Worm (Caenorhabditis elegans) whole organism, mixed stage, embryonic: ENCODE data around the gene sru-20.

Source experiments
- blmp-1 ChIP-seq: fragments of 150-350 bp; optimal IDR thresholded peaks from 2 replicates; lab custom pipeline; 2014; ENCODE audit warnings: missing biosample characterization, missing genetic modification characterization
- ceh-43 ChIP-seq: fragments of 200-800 bp; sonication (Bioruptor generic); optimal IDR thresholded peaks from 2 replicates; lab custom pipeline; 2018; ENCODE audit warnings: mild to moderate bottlenecking, missing genetic modification characterization, moderate library complexity, missing compliant biosample characterization
- ceh-83 ChIP-seq: fragments of 200-800 bp; sonication (Bioruptor generic); optimal IDR thresholded peaks from 2 replicates; lab custom pipeline; 2018; ENCODE audit warnings: mild to moderate bottlenecking, missing genetic modification characterization, missing compliant biosample characterization
- nhr-12 ChIP-seq: fragments of 150-350 bp; optimal IDR thresholded peaks from 2 replicates; lab custom pipeline; 2014; ENCODE audit warnings: missing biosample characterization, missing genetic modification characterization
- nhr-28 ChIP-seq: fragments of 150-350 bp; optimal IDR thresholded peaks from 2 replicates; lab custom pipeline; 2014; ENCODE audit warnings: missing biosample characterization, missing genetic modification characterization
- pha-4 ChIP-seq: fragments of 150-350 bp; optimal IDR thresholded peaks from 2 replicates; lab custom pipeline; 2018; ENCODE audit warnings: missing biosample characterization, missing genetic modification reagents, missing genetic modification characterization
- snpc-4 ChIP-seq: fragments of 150-350 bp; optimal IDR thresholded peaks from 2 replicates; lab custom pipeline; 2014; ENCODE audit warnings: missing biosample characterization, missing genetic modification characterization
- sptf-1 ChIP-seq: sonication (generic microtip); optimal IDR thresholded peaks from 2 replicates; lab custom pipeline; 2017; ENCODE audit warnings: mild to moderate bottlenecking, missing genetic modification characterization, moderate library complexity, missing compliant biosample characterization
- unc-62 ChIP-seq: fragments of 150-350 bp; optimal IDR thresholded peaks from 2 replicates; lab custom pipeline; 2014; ENCODE audit warnings: missing biosample characterization, missing genetic modification reagents, missing genetic modification characterization

DNA sequence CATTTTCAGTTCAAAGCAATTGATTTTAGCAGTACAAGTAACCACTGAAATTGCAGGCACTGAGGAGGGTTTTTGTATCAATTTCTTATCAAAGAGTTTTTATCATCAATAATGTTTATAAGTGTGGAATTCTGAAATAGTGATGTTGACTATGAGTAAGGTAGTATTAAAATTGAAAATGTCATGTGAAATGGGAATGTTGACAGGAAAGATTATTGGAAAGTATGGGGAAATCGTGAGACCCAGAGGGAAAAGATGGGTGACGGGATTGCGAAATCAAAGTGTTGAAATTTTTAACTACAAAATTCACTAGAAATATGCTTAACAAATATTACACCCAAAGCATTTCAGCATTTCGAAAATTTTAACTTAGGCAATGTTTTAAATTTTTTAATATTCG lies 31.9 kb downstream of the sru-20 start, which contains the start of gene F53B2.8:
- no peak for TF ChIP-seq ceh-43
- no peak for TF ChIP-seq nhr-12
- TF ChIP-seq ceh-83 (GFP tag; lab: Kevin White, UChicago), result no peak
- TF ChIP-seq sptf-1 (tag; lab: Kevin White, UChicago), result no peak
- TF ChIP-seq snpc-4 (tag; lab: Kevin White, UChicago), result no peak
- TF ChIP-seq nhr-28 (tag; lab: Kevin White, UChicago), result no peak
- no peak for TF ChIP-seq unc-62
- TF ChIP-seq blmp-1 (tag; lab: Kevin White, UChicago), result no peak
- TF ChIP-seq pha-4 (tag; lab: Kevin White, UChicago), result no peak
